Worm (Caenorhabditis elegans): Measurements from ENCODE around the gene srv-30.

- TF ChIP-seq flt-1 (GFP tag; IDR thresholded peaks at IDR 0.05), result no peak
- no peak for TF ChIP-seq cog-1 (tag; optimal IDR thresholded peaks at IDR 0.05)
- TF ChIP-seq ref-1 (GFP tag; conservative IDR thresholded peaks at IDR 0.05), result no peak
- TF ChIP-seq klf-2 (GFP tag; conservative IDR thresholded peaks at IDR 0.05), result no peak
Observed at ce11 chrIV:6258967-6259366, 10.3 kb downstream of the srv-30 start.
